Worm (Caenorhabditis elegans) whole organism, L3 larva: Measurements from ENCODE around the gene F53E10.6.

Source experiments
- lin-15B ChIP-seq: fragments of 150-350 bp; optimal IDR thresholded peaks from 2 replicates; lab custom pipeline; 2014; ENCODE audit warnings: missing biosample characterization, missing genetic modification characterization
- nhr-28 ChIP-seq: fragments of 150-350 bp; optimal IDR thresholded peaks from 2 replicates; lab custom pipeline; 2014; ENCODE audit warnings: missing biosample characterization, missing genetic modification characterization
- nhr-76 ChIP-seq: fragments of 150-350 bp; sonication (generic microtip); optimal IDR thresholded peaks from 5 replicates; lab custom pipeline; 2014; ENCODE audit warnings: missing biosample characterization, missing genetic modification characterization
- nhr-77 ChIP-seq: fragments of 150-350 bp; optimal IDR thresholded peaks from 2 replicates; lab custom pipeline; 2014; ENCODE audit warnings: missing biosample characterization, missing genetic modification characterization
- skn-1 ChIP-seq: fragments of 150-350 bp; optimal IDR thresholded peaks from 2 replicates; lab custom pipeline; 2014; ENCODE audit warnings: missing biosample characterization, missing genetic modification characterization
- tbx-2 ChIP-seq: sonication (generic microtip); optimal IDR thresholded peaks from 2 replicates; lab custom pipeline; 2016; ENCODE audit warnings: mild to moderate bottlenecking, missing genetic modification characterization, missing compliant biosample characterization
- unc-62 ChIP-seq: fragments of 150-350 bp; sonication (generic microtip); optimal IDR thresholded peaks from 4 replicates; lab custom pipeline; 2014; ENCODE audit warnings: missing biosample characterization, missing genetic modification reagents, missing genetic modification characterization
- zag-1 ChIP-seq: fragments of 150-350 bp; optimal IDR thresholded peaks from 2 replicates; lab custom pipeline; 2014; ENCODE audit warnings: missing biosample characterization, missing genetic modification characterization

- no peak for TF ChIP-seq nhr-77 (tag; lab: Kevin White, UChicago)
- no peak for TF ChIP-seq lin-15B (tag; lab: Kevin White, UChicago)
- TF ChIP-seq skn-1 (tag; lab: Kevin White, UChicago) = no peak
- no peak for TF ChIP-seq zag-1 (tag; lab: Kevin White, UChicago)
- no peak for TF ChIP-seq tbx-2 (tag; lab: Kevin White, UChicago)
- TF ChIP-seq unc-62 (GFP tag; lab: Kevin White, UChicago) = no peak
- no peak for TF ChIP-seq nhr-28 (tag; lab: Kevin White, UChicago)
- no peak for TF ChIP-seq nhr-76 (tag; lab: Kevin White, UChicago)
Observed at ce11 chrV:2573881-2574280, 29.0 kb downstream of the F53E10.6 start, which contains the start of gene nhr-290.
